Worm (Caenorhabditis elegans) whole organism, L1 larva: ENCODE measurements around the gene Y62H9A.9.

ENCODE experiments used
- nhr-237 ChIP-seq: fragments of 150-350 bp; optimal IDR thresholded peaks from 2 replicates; lab custom pipeline; 2014; ENCODE audit warnings: missing biosample characterization, missing genetic modification characterization
- nhr-71 ChIP-seq: sonication (generic microtip); optimal IDR thresholded peaks from 2 replicates; lab custom pipeline; 2016; ENCODE audit warnings: mild to moderate bottlenecking, missing genetic modification characterization, moderate library complexity, missing compliant biosample characterization

ce11 chrX:11913824-11914223 is 15.9 kb upstream of the Y62H9A.9 start, which contains the start of gene Y62H9A.12:
- TF ChIP-seq nhr-71 (tag; lab: Kevin White, UChicago) (no peak), nhr-237 (tag; lab: Kevin White, UChicago) (no peak)
